Fruit fly (Drosophila melanogaster) whole organism: ENCODE measurements around the gene Mlp84B.
A peak's percentile ranks its signal among the peaks of the same experiment; 100 is the strongest.

Source experiments
- CG8478 ChIP-seq: fragments of >200 bp; optimal IDR thresholded peaks from 2 replicates; lab custom pipeline; 2018; ENCODE audit warnings: inconsistent platforms
- Dll ChIP-seq: fragments of >200 bp; optimal IDR thresholded peaks from 2 replicates; lab custom pipeline; 2017
- EcR ChIP-seq, 2 experiments: fragments of >200 bp; optimal IDR thresholded peaks; 2 replicates each; lab custom pipeline; 2017; ENCODE audit warnings: missing biosample characterization in 2 of 2, missing genetic modification characterization in 2 of 2, missing genetic modification reagents in 2 of 2
- pan ChIP-seq: fragments of >200 bp; optimal IDR thresholded peaks from 2 replicates; lab custom pipeline; 2017
- psq ChIP-seq: fragments of >200 bp; optimal IDR thresholded peaks from 2 replicates; lab custom pipeline; 2017
- usp ChIP-seq: fragments of >200 bp; optimal IDR thresholded peaks from 2 replicates; lab custom pipeline; 2017; ENCODE audit warnings: missing biosample characterization, missing genetic modification characterization, mixed read lengths

Gene Mlp84B

dm6 chr3R:7085983-7086376 is 31.6 kb downstream of the Mlp84B start, which contains the start of gene Tailor:
Tailor (minus strand) TSS chr3R:7086083.
- no peak for TF ChIP-seq CG8478 (lab: Kevin White, UChicago)
- TF ChIP-seq pan = no peak
- TF ChIP-seq EcR (GFP tag; optimal IDR thresholded peaks at IDR 0.05; lab: Kevin White, UChicago) = no peak
- no peak for TF ChIP-seq Dll (lab: Kevin White, UChicago)
- no peak for TF ChIP-seq psq (lab: Kevin White, UChicago)
- no peak for TF ChIP-seq usp

- TF ChIP-seq pan (no peak), usp (no peak), CG8478 (lab: Kevin White, UChicago) (no peak)
Measured at dm6 chr3R:7085455-7085854, 32.1 kb downstream of the Mlp84B start.

- no peak for TF ChIP-seq Dll (lab: Kevin White, UChicago)
- TF ChIP-seq usp = no peak
- no peak for TF ChIP-seq pan
- TF ChIP-seq EcR (GFP tag; optimal IDR thresholded peaks at IDR 0.05; lab: Kevin White, UChicago) = no peak
- TF ChIP-seq psq (lab: Kevin White, UChicago) = no peak
- TF ChIP-seq CG8478 (lab: Kevin White, UChicago) = no peak
Measured at dm6 chr3R:7083750-7084149, 33.8 kb downstream of the Mlp84B start.

dm6 chr3R:7081972-7082371 is 35.6 kb downstream of the Mlp84B start, which contains the start of gene Dpck:
Dpck (plus strand) TSS chr3R:7082182.
- TF ChIP-seq usp = no peak
- TF ChIP-seq pan = no peak
- TF ChIP-seq Dll (lab: Kevin White, UChicago) = no peak
- TF ChIP-seq EcR (GFP tag; optimal IDR thresholded peaks at IDR 0.05; lab: Kevin White, UChicago) = no peak
- no peak for TF ChIP-seq psq (lab: Kevin White, UChicago)

- TF ChIP-seq CG8478 (lab: Kevin White, UChicago) (no peak), usp (no peak), pan (no peak), Dll (lab: Kevin White, UChicago) (no peak), psq (lab: Kevin White, UChicago) (no peak), EcR (GFP tag; optimal IDR thresholded peaks at IDR 0.05; lab: Kevin White, UChicago) (no peak)
Measured at dm6 chr3R:7080157-7080916, 37.2 kb downstream of the Mlp84B start, which contains the start of gene Ref1. Ref1 (minus strand) TSS chr3R:7080387.

dm6 chr3R:7079718-7080117 is 37.8 kb downstream of the Mlp84B start:
- no peak for TF ChIP-seq pan
- no peak for TF ChIP-seq Dll (lab: Kevin White, UChicago)
- TF ChIP-seq usp = no peak
- no peak for TF ChIP-seq CG8478 (lab: Kevin White, UChicago)
- no peak for TF ChIP-seq EcR (GFP tag; optimal IDR thresholded peaks at IDR 0.05; lab: Kevin White, UChicago)
- no peak for TF ChIP-seq psq (lab: Kevin White, UChicago)

dm6 chr3R:7076293-7076981 is 41.1 kb downstream of the Mlp84B start:
- TF ChIP-seq Dll (lab: Kevin White, UChicago) = no peak
- no peak for TF ChIP-seq EcR (GFP tag; optimal IDR thresholded peaks at IDR 0.05; lab: Kevin White, UChicago)
- no peak for TF ChIP-seq pan
- TF ChIP-seq usp = no peak
- TF ChIP-seq CG8478 (lab: Kevin White, UChicago) = no peak
- TF ChIP-seq psq (lab: Kevin White, UChicago) = no peak

- peak; percentile 75 to 83 for TF ChIP-seq EcR (GFP tag; optimal IDR thresholded peaks at IDR 0.05; lab: Kevin White, UChicago)
- no peak for TF ChIP-seq psq (lab: Kevin White, UChicago)
Measured at dm6 chr3R:7075712-7076183, 41.8 kb downstream of the Mlp84B start.

dm6 chr3R:7075115-7075425 is 42.5 kb downstream of the Mlp84B start:
- TF ChIP-seq psq (lab: Kevin White, UChicago) = no peak
- no peak for TF ChIP-seq usp
- TF ChIP-seq Dll (lab: Kevin White, UChicago) = no peak
- no peak for TF ChIP-seq pan
- TF ChIP-seq CG8478 (lab: Kevin White, UChicago) = no peak
- TF ChIP-seq EcR (GFP tag; optimal IDR thresholded peaks at IDR 0.05; lab: Kevin White, UChicago) = no peak

- no peak for TF ChIP-seq Dll (lab: Kevin White, UChicago)
- TF ChIP-seq psq (lab: Kevin White, UChicago) = no peak
- no peak for TF ChIP-seq usp
- TF ChIP-seq CG8478 (lab: Kevin White, UChicago) = no peak
- TF ChIP-seq pan = no peak
- TF ChIP-seq EcR (GFP tag; optimal IDR thresholded peaks at IDR 0.05; lab: Kevin White, UChicago) = no peak
Measured at dm6 chr3R:7074297-7075114, 43.0 kb downstream of the Mlp84B start, which contains the start of the genes Ufl1 and CG1943. Ufl1 (minus strand) TSS chr3R:7074452. CG1943 (plus strand) TSS chr3R:7074859.

- no peak for TF ChIP-seq psq (lab: Kevin White, UChicago)
Measured at dm6 chr3R:7067092-7067491, 50.4 kb downstream of the Mlp84B start, which contains the start of the genes CG1105 and CG1965. CG1105 (minus strand) TSS chr3R:7067136. CG1965 (plus strand) TSS chr3R:7067401.

- no peak for TF ChIP-seq pan
- no peak for TF ChIP-seq EcR (GFP tag; optimal IDR thresholded peaks at IDR 0.05; lab: Kevin White, UChicago)
- TF ChIP-seq psq (lab: Kevin White, UChicago) = no peak
- TF ChIP-seq usp = no peak
- TF ChIP-seq CG8478 (lab: Kevin White, UChicago) = no peak
- TF ChIP-seq Dll (lab: Kevin White, UChicago) = no peak
Measured at dm6 chr3R:7066267-7066666, 51.3 kb downstream of the Mlp84B start.
